Fruit fly (Drosophila melanogaster) whole organism, wandering third instar larva: ENCODE measurements around the gene Brr2.

Experiments
- Dif ChIP-seq: fragments of 200-275, 200-300 bp; sonication (Bioruptor generic); optimal IDR thresholded peaks from 2 replicates; lab custom pipeline; 2018; ENCODE audit warnings: missing biosample characterization, missing genetic modification characterization; ENCODE audit not compliant: partially characterized antibody
- Sp1 ChIP-seq: fragments of 200-800 bp; sonication (Bioruptor generic); optimal IDR thresholded peaks from 3 replicates; lab custom pipeline; 2019; ENCODE audit warnings: missing biosample characterization, mild to moderate bottlenecking, missing genetic modification characterization, moderate library complexity
- Vsx2 ChIP-seq: fragments of 200-300, 225-300 bp; sonication (Bioruptor generic); optimal IDR thresholded peaks from 2 replicates; lab custom pipeline; 2018; ENCODE audit warnings: missing biosample characterization, missing genetic modification characterization; ENCODE audit not compliant: partially characterized antibody
- br ChIP-seq: fragments of 200-800 bp; sonication (Bioruptor generic); optimal IDR thresholded peaks from 2 replicates; lab custom pipeline; 2016; ENCODE audit warnings: missing biosample characterization, missing genetic modification characterization
- dmrt93B ChIP-seq: fragments of 200-800 bp; sonication (Bioruptor generic); optimal IDR thresholded peaks from 2 replicates; lab custom pipeline; 2018; ENCODE audit warnings: missing biosample characterization, mild to moderate bottlenecking, missing genetic modification characterization
- lola ChIP-seq: fragments of >200 bp; optimal IDR thresholded peaks from 2 replicates; lab custom pipeline; 2017; ENCODE audit warnings: missing biosample characterization, missing genetic modification characterization
- psq ChIP-seq: fragments of 200-800 bp; sonication (Bioruptor generic); optimal IDR thresholded peaks from 3 replicates; lab custom pipeline; 2017; ENCODE audit warnings: missing biosample characterization, mild to moderate bottlenecking, missing genetic modification characterization, moderate library complexity

- TF ChIP-seq lola (GFP tag; lab: Kevin White, UChicago): no peak
- TF ChIP-seq dmrt93B: no peak
- TF ChIP-seq Sp1 (GFP tag; lab: Kevin White, UChicago): no peak
- TF ChIP-seq Vsx2 (GFP tag; lab: Kevin White, UChicago): no peak
- peak; percentile 29 for TF ChIP-seq psq
- peak; percentile 9 for TF ChIP-seq br (GFP tag; lab: Kevin White, UChicago)
- no peak for TF ChIP-seq Dif (GFP tag; lab: Kevin White, UChicago)
These were observed 20.4 kb upstream of the Brr2 start, which contains the start of gene Hip14 for dm6 chr3L:15988039-15988546.
